Fruit fly (Drosophila melanogaster): ENCODE data around the gene lz.

- TF ChIP-seq h (GFP tag; optimal IDR thresholded peaks at IDR 0.05): no peak
- no peak for TF ChIP-seq Vsx2 (GFP tag; optimal IDR thresholded peaks at IDR 0.05; ENCODE audit: partially characterized antibody)
- TF ChIP-seq Rel (GFP tag; optimal IDR thresholded peaks at IDR 0.05): peak; percentile 45
- peak; percentile 39 for TF ChIP-seq Rel (tag; optimal IDR thresholded peaks at IDR 0.05)
- peak; percentile 87 for TF ChIP-seq Sp1 (GFP tag; optimal IDR thresholded peaks at IDR 0.05)
- TF ChIP-seq Mio (GFP tag; optimal IDR thresholded peaks at IDR 0.05): no peak
- no peak for TF ChIP-seq usp (GFP tag; optimal IDR thresholded peaks at IDR 0.05)
- no peak for TF ChIP-seq Abd-B (GFP tag; optimal IDR thresholded peaks at IDR 0.05)
- TF ChIP-seq lola (GFP tag; optimal IDR thresholded peaks at IDR 0.05): no peak
- TF ChIP-seq fru (GFP tag; optimal IDR thresholded peaks at IDR 0.05): no peak
- no peak for TF ChIP-seq psq (GFP tag; optimal IDR thresholded peaks at IDR 0.05)
- no peak for TF ChIP-seq OdsH (GFP tag; optimal IDR thresholded peaks at IDR 0.05)
- no peak for TF ChIP-seq tai (GFP tag; optimal IDR thresholded peaks at IDR 0.05)
- TF ChIP-seq brk (GFP tag; optimal IDR thresholded peaks at IDR 0.05): no peak
- no peak for TF ChIP-seq Dfd (GFP tag; optimal IDR thresholded peaks at IDR 0.05)
These were observed 21.3 kb downstream of the lz start for dm6 chrX:9305735-9306134.

Measured in whole organism, wandering third instar larva.